Worm (Caenorhabditis elegans) whole organism, young adult: Measurements from ENCODE around the gene R07E3.7.

Experiments
- B0336.3 ChIP-seq: fragments of 200-800 bp; sonication (Bioruptor generic); IDR thresholded peaks from 2 replicates; pipeline ENCODE4 v1.3.6; 2022; ENCODE audit warnings: missing genetic modification characterization, missing compliant biosample characterization
- C06A6.2 ChIP-seq: fragments of 200-800 bp; sonication (Bioruptor generic); conservative IDR thresholded peaks from 2 replicates; pipeline ENCODE4 v1.3.6; 2022; ENCODE audit warnings: missing genetic modification characterization, missing compliant biosample characterization
- F10E7.11 ChIP-seq: sonication (generic microtip); optimal IDR thresholded peaks from 2 replicates; lab custom pipeline; 2017; ENCODE audit warnings: mild to moderate bottlenecking, missing genetic modification characterization, moderate library complexity, missing compliant biosample characterization
- athp-1 ChIP-seq: sonication (generic microtip); optimal IDR thresholded peaks from 2 replicates; lab custom pipeline; 2017; ENCODE audit warnings: mild to moderate bottlenecking, missing genetic modification characterization, missing compliant biosample characterization
- ceh-100 ChIP-seq: fragments of 200-800 bp; sonication (Bioruptor generic); IDR thresholded peaks from 2 replicates; pipeline ENCODE4 v1.3.6; 2022; ENCODE audit warnings: missing genetic modification reagents, missing genetic modification characterization, missing compliant biosample characterization
- ceh-27 ChIP-seq: fragments of 200-800 bp; sonication (Bioruptor generic); optimal IDR thresholded peaks from 2 replicates; lab custom pipeline; 2018; ENCODE audit warnings: mild to moderate bottlenecking, missing genetic modification characterization, moderate library complexity, missing compliant biosample characterization
- egl-18 ChIP-seq: fragments of 200-800 bp; sonication (Bioruptor generic); IDR thresholded peaks from 2 replicates; pipeline ENCODE4 v1.3.6; 2022; ENCODE audit warnings: missing genetic modification reagents, missing genetic modification characterization, missing compliant biosample characterization
- ets-4 ChIP-seq: fragments of 200-800 bp; sonication (Bioruptor generic); optimal IDR thresholded peaks from 2 replicates; lab custom pipeline; 2018; ENCODE audit warnings: mild to moderate bottlenecking, missing genetic modification characterization, missing compliant biosample characterization
- nfya-1 ChIP-seq: sonication (generic microtip); optimal IDR thresholded peaks from 2 replicates; lab custom pipeline; 2017; ENCODE audit warnings: antibody characterized with exemption, missing compliant biosample characterization, missing genetic modification characterization, borderline replicate concordance; ENCODE audit not compliant: insufficient read depth
- nfya-2 ChIP-seq: fragments of 200-800 bp; sonication (Bioruptor generic); IDR thresholded peaks from 2 replicates; pipeline ENCODE4 v1.3.6; 2022; ENCODE audit warnings: missing genetic modification reagents, missing genetic modification characterization, missing compliant biosample characterization
- nhr-179 ChIP-seq: sonication (generic microtip); optimal IDR thresholded peaks from 2 replicates; lab custom pipeline; 2016; ENCODE audit warnings: mild to moderate bottlenecking, missing genetic modification characterization, missing compliant biosample characterization
- nhr-80 ChIP-seq: sonication (generic microtip); optimal IDR thresholded peaks from 2 replicates; lab custom pipeline; 2016; ENCODE audit warnings: missing genetic modification characterization, missing compliant biosample characterization
- snpc-1.3 ChIP-seq: sonication (generic microtip); optimal IDR thresholded peaks from 2 replicates; lab custom pipeline; 2017; ENCODE audit warnings: missing genetic modification characterization, mild to moderate bottlenecking, missing compliant biosample characterization, antibody characterized with exemption, moderate library complexity, missing genotype, missing genetic modification reagents; ENCODE audit not compliant: insufficient read depth
- ztf-22 ChIP-seq: fragments of 200-800 bp; sonication (Bioruptor generic); optimal IDR thresholded peaks from 2 replicates; lab custom pipeline; 2018; ENCODE audit warnings: mild to moderate bottlenecking, missing genetic modification characterization, moderate library complexity, missing compliant biosample characterization

DNA sequence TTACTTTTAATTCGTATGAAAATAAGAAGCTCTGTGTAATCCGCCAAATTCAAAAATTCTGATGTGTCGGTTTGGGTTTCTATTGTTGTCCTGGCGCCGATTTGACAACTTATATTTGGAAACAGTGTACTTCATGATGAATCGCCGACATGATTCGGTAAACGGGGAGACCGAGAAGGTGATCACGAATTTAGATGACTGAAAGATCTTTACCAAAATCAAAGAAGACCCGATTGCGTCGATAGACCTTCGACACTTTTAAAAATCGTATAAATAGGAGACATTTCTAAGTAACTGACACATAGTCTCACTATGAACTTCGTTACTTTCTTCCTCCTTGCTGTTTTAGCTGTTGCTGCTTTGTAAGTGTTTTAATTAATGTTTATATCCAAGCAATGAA, 53.1 kb downstream of the R07E3.7 start, which contains the start of gene fip-5:
- TF ChIP-seq ceh-27 (GFP tag; lab: Kevin White, UChicago) (no peak), nfya-1 (tag; lab: Kevin White, UChicago) (no peak), B0336.3 (no peak), F10E7.11 (no peak), athp-1 (tag; lab: Kevin White, UChicago) (no peak), nhr-80 (tag; lab: Kevin White, UChicago) (no peak), C06A6.2 (no peak), egl-18 (GFP tag; lab: Robert Waterston, UW) (no peak), ets-4 (no peak), snpc-1.3 (no peak), ztf-22 (no peak), nfya-2 (no peak), nhr-179 (no peak), ceh-100 (GFP tag; lab: Robert Waterston, UW) (no peak)
